Worm (Caenorhabditis elegans) whole organism, L4 larva: Measurements from ENCODE around the gene W03C9.1.

Experiments used
- F26F4.8 ChIP-seq: fragments of 200-800 bp; sonication (Bioruptor generic); conservative IDR thresholded peaks from 2 replicates; pipeline ENCODE4 v1.3.6; 2022; ENCODE audit warnings: missing genetic modification characterization, missing compliant biosample characterization
- F37D6.2 ChIP-seq: sonication (generic microtip); optimal IDR thresholded peaks from 2 replicates; lab custom pipeline; 2016; ENCODE audit warnings: mild to moderate bottlenecking, missing genetic modification characterization, missing compliant biosample characterization
- R02D3.7 ChIP-seq: fragments of 150-350 bp; sonication (generic microtip); optimal IDR thresholded peaks from 3 replicates; lab custom pipeline; 2014; ENCODE audit warnings: missing biosample characterization, missing genetic modification characterization
- T26A8.4 ChIP-seq: fragments of 200-800 bp; sonication (Bioruptor generic); IDR thresholded peaks from 2 replicates; pipeline ENCODE4 v1.3.6; 2022; ENCODE audit warnings: missing genetic modification characterization, missing compliant biosample characterization
- Y5F2A.4 ChIP-seq: fragments of 200-800 bp; sonication (Bioruptor generic); optimal IDR thresholded peaks from 2 replicates; lab custom pipeline; 2018; ENCODE audit warnings: mild to moderate bottlenecking, missing genetic modification characterization, missing compliant biosample characterization
- ZK337.2 ChIP-seq: fragments of 200-800 bp; sonication (Bioruptor generic); IDR thresholded peaks from 2 replicates; pipeline ENCODE4 v1.3.6; 2022; ENCODE audit warnings: missing genetic modification reagents, missing genetic modification characterization, missing compliant biosample characterization
- aha-1 ChIP-seq: fragments of 150-350 bp; peaks from one replicate; lab custom pipeline; 2014; ENCODE audit warnings: missing biosample characterization, missing genetic modification characterization
- ama-1 ChIP-seq: fragments of 150-350 bp; optimal IDR thresholded peaks from 2 replicates; lab custom pipeline; 2014; ENCODE audit warnings: inconsistent platforms, mixed read lengths
- arid-1 ChIP-seq: fragments of 200-800 bp; sonication (Bioruptor generic); conservative IDR thresholded peaks from 2 replicates; pipeline ENCODE4 v1.3.6; 2022; ENCODE audit warnings: missing genetic modification reagents, missing genetic modification characterization, missing compliant biosample characterization
- ceh-20 ChIP-seq: fragments of 200-800 bp; sonication (Bioruptor generic); IDR thresholded peaks from 2 replicates; pipeline ENCODE4 v1.3.6; 2022; ENCODE audit warnings: missing genetic modification reagents, missing genetic modification characterization, missing compliant biosample characterization
- ceh-28 ChIP-seq: fragments of 150-350 bp; optimal IDR thresholded peaks from 2 replicates; lab custom pipeline; 2014; ENCODE audit warnings: missing biosample characterization, missing genetic modification reagents, missing genetic modification characterization
- ces-1 ChIP-seq: fragments of 150-350 bp; sonication (generic microtip); optimal IDR thresholded peaks from 4 replicates; lab custom pipeline; 2014; ENCODE audit warnings: missing biosample characterization, missing genetic modification reagents, missing genetic modification characterization
- daf-12 ChIP-seq: fragments of 150-350 bp; optimal IDR thresholded peaks from 2 replicates; lab custom pipeline; 2014; ENCODE audit warnings: missing biosample characterization, missing genetic modification reagents, missing genetic modification characterization
- daf-16 ChIP-seq, 3 experiments: sonication (generic microtip); optimal IDR thresholded peaks; 2 replicates each; lab custom pipeline; 2016 to 2017; ENCODE audit warnings: missing genetic modification characterization in 3 of 3, missing genetic modification reagents in 3 of 3, mild to moderate bottlenecking in 2 of 3, missing compliant biosample characterization in 2 of 3, missing biosample characterization in 1 of 3, moderate library complexity in 1 of 3
- daf-19 ChIP-seq: fragments of 200-800 bp; sonication (Bioruptor generic); conservative IDR thresholded peaks from 2 replicates; pipeline ENCODE4 v1.3.6; 2022; ENCODE audit warnings: missing genetic modification characterization, missing compliant biosample characterization
- dmd-9 ChIP-seq: fragments of 200-800 bp; sonication (Bioruptor generic); IDR thresholded peaks from 2 replicates; pipeline ENCODE4 v1.3.6; 2022; ENCODE audit warnings: missing genetic modification reagents, missing genetic modification characterization, missing compliant biosample characterization
- duxl-1 ChIP-seq: sonication (generic microtip); optimal IDR thresholded peaks from 2 replicates; lab custom pipeline; 2016; ENCODE audit warnings: mild to moderate bottlenecking, missing genetic modification characterization, moderate library complexity, missing compliant biosample characterization; ENCODE audit not compliant: poor library complexity
- dve-1 ChIP-seq: sonication (generic microtip); optimal IDR thresholded peaks from 2 replicates; lab custom pipeline; 2017; ENCODE audit warnings: antibody characterized with exemption, mild to moderate bottlenecking, missing genetic modification characterization, missing compliant biosample characterization; ENCODE audit not compliant: insufficient read depth
- egl-43 ChIP-seq: fragments of 200-800 bp; sonication (Bioruptor generic); IDR thresholded peaks from 2 replicates; pipeline ENCODE4 v1.3.6; 2022; ENCODE audit warnings: missing genetic modification reagents, missing genetic modification characterization, missing compliant biosample characterization
- fos-1 ChIP-seq: fragments of 150-350 bp; optimal IDR thresholded peaks from 2 replicates; lab custom pipeline; 2014; ENCODE audit warnings: missing biosample characterization, missing genetic modification characterization
- hif-1 ChIP-seq, 2 experiments: sonication (generic microtip); optimal IDR thresholded peaks; 2 replicates each; lab custom pipeline; 2016 to 2017; ENCODE audit warnings: missing compliant biosample characterization in 2 of 2, missing genetic modification characterization in 2 of 2, missing genetic modification reagents in 2 of 2, missing genotype in 2 of 2, mild to moderate bottlenecking in 1 of 2
- hlh-11 ChIP-seq: fragments of 200-800 bp; sonication (Bioruptor generic); optimal IDR thresholded peaks from 2 replicates; lab custom pipeline; 2018; ENCODE audit warnings: mild to moderate bottlenecking, missing genetic modification characterization, missing compliant biosample characterization
- lim-7 ChIP-seq: fragments of 200-800 bp; sonication (Bioruptor generic); IDR thresholded peaks from 2 replicates; pipeline ENCODE4 v1.3.6; 2022; ENCODE audit warnings: missing genetic modification characterization, missing compliant biosample characterization
- lin-1 ChIP-seq: fragments of 200-800 bp; sonication (Bioruptor generic); IDR thresholded peaks from 2 replicates; pipeline ENCODE4 v1.3.6; 2022; ENCODE audit warnings: missing genetic modification reagents, missing genetic modification characterization, missing compliant biosample characterization
- lin-15B ChIP-seq: fragments of 150-350 bp; sonication (generic microtip); optimal IDR thresholded peaks from 3 replicates; lab custom pipeline; 2014; ENCODE audit warnings: missing biosample characterization, missing genetic modification characterization
- lin-29 ChIP-seq: fragments of 200-800 bp; sonication (Bioruptor generic); IDR thresholded peaks from 2 replicates; pipeline ENCODE4 v1.3.6; 2022; ENCODE audit warnings: missing genetic modification reagents, missing genetic modification characterization, missing compliant biosample characterization
- lin-38 ChIP-seq: fragments of 200-800 bp; sonication (Bioruptor generic); IDR thresholded peaks from 2 replicates; pipeline ENCODE4 v1.3.6; 2022; ENCODE audit warnings: missing genetic modification reagents, missing genetic modification characterization, missing compliant biosample characterization
- lsy-2 ChIP-seq, 2 experiments: fragments of 150-350 bp in 1 of 2; sonication (generic microtip) in 1 of 2; optimal IDR thresholded peaks; 2 replicates each; lab custom pipeline; 2014 to 2017; ENCODE audit warnings: missing biosample characterization in 2 of 2, missing genetic modification characterization in 2 of 2
- madf-9 ChIP-seq: fragments of 200-800 bp; sonication (Bioruptor generic); conservative IDR thresholded peaks from 2 replicates; pipeline ENCODE4 v1.3.6; 2022; ENCODE audit warnings: missing genetic modification reagents, missing genetic modification characterization, missing compliant biosample characterization
- mdt-29 ChIP-seq: fragments of 200-800 bp; sonication (Bioruptor generic); IDR thresholded peaks from 2 replicates; pipeline ENCODE4 v1.3.6; 2022; ENCODE audit warnings: missing genetic modification reagents, missing genetic modification characterization, missing compliant biosample characterization
- mep-1 ChIP-seq: fragments of 150-350 bp; sonication (generic microtip); optimal IDR thresholded peaks from 3 replicates; lab custom pipeline; 2014; ENCODE audit warnings: missing biosample characterization, missing genetic modification characterization
- mes-2 ChIP-seq: sonication (generic microtip); optimal IDR thresholded peaks from 2 replicates; lab custom pipeline; 2016; ENCODE audit warnings: missing genotype, mild to moderate bottlenecking, missing genetic modification characterization, missing compliant biosample characterization; ENCODE audit not compliant: poor library complexity, severe bottlenecking
- mxl-2 ChIP-seq: fragments of 200-800 bp; sonication (Bioruptor generic); conservative IDR thresholded peaks from 2 replicates; pipeline ENCODE4 v1.3.6; 2022; ENCODE audit warnings: missing genetic modification reagents, missing genetic modification characterization, missing compliant biosample characterization
- nhr-10 ChIP-seq: fragments of 150-350 bp; optimal IDR thresholded peaks from 2 replicates; lab custom pipeline; 2014; ENCODE audit warnings: missing biosample characterization, missing genetic modification characterization
- nhr-237 ChIP-seq: sonication (generic microtip); optimal IDR thresholded peaks from 2 replicates; lab custom pipeline; 2017; ENCODE audit warnings: missing biosample characterization, missing genetic modification characterization
- nhr-41 ChIP-seq: fragments of 200-800 bp; sonication (Bioruptor generic); IDR thresholded peaks from 2 replicates; pipeline ENCODE4 v1.3.6; 2022; ENCODE audit warnings: missing genetic modification reagents, missing genetic modification characterization, missing compliant biosample characterization
- nhr-48 ChIP-seq: sonication (generic microtip); optimal IDR thresholded peaks from 2 replicates; lab custom pipeline; 2016; ENCODE audit warnings: mild to moderate bottlenecking, missing genetic modification characterization, missing compliant biosample characterization
- pha-4 ChIP-seq, 2 experiments: fragments of 150-350 bp in 1 of 2; fragments of 200-800 bp in 1 of 2; sonication (Bioruptor generic) in 1 of 2; IDR thresholded peaks in 1 of 2; optimal IDR thresholded peaks in 1 of 2; 2 replicates each; pipeline versions ENCODE4 v1.3.6 to Lab custom; 2014 to 2022; ENCODE audit warnings: missing genetic modification characterization in 2 of 2, missing genetic modification reagents in 2 of 2, missing biosample characterization in 1 of 2, missing compliant biosample characterization in 1 of 2
- php-3 ChIP-seq: fragments of 200-800 bp; sonication (Bioruptor generic); IDR thresholded peaks from 2 replicates; pipeline ENCODE4 v1.3.6; 2022; ENCODE audit warnings: missing genetic modification reagents, missing genetic modification characterization, missing compliant biosample characterization
- pqm-1 ChIP-seq: sonication (generic microtip); optimal IDR thresholded peaks from 2 replicates; lab custom pipeline; 2017; ENCODE audit warnings: missing biosample characterization, missing genetic modification characterization
- saeg-2 ChIP-seq: fragments of 200-800 bp; sonication (Bioruptor generic); IDR thresholded peaks from 2 replicates; pipeline ENCODE4 v1.3.6; 2022; ENCODE audit warnings: missing genetic modification reagents, missing genetic modification characterization, missing compliant biosample characterization
- set-16 ChIP-seq: fragments of 200-800 bp; sonication (Bioruptor generic); IDR thresholded peaks from 2 replicates; pipeline ENCODE4 v1.3.6; 2022; ENCODE audit warnings: missing genetic modification reagents, missing genetic modification characterization, missing compliant biosample characterization
- skn-1 ChIP-seq: fragments of 150-350 bp; optimal IDR thresholded peaks from 2 replicates; lab custom pipeline; 2014; ENCODE audit warnings: missing biosample characterization, missing genetic modification characterization
- snpc-4 ChIP-seq: fragments of 150-350 bp; optimal IDR thresholded peaks from 2 replicates; lab custom pipeline; 2014; ENCODE audit warnings: missing biosample characterization, missing genetic modification characterization
- tag-97 ChIP-seq: fragments of 200-800 bp; sonication (Bioruptor generic); IDR thresholded peaks from 2 replicates; pipeline ENCODE4 v1.3.6; 2022; ENCODE audit warnings: missing genetic modification characterization, missing compliant biosample characterization
- tra-1 ChIP-seq: fragments of 200-800 bp; sonication (Bioruptor generic); IDR thresholded peaks from 2 replicates; pipeline ENCODE4 v1.3.6; 2022; ENCODE audit warnings: missing genetic modification reagents, missing genetic modification characterization, missing compliant biosample characterization
- unc-130 ChIP-seq: sonication (generic microtip); optimal IDR thresholded peaks from 2 replicates; lab custom pipeline; 2016; ENCODE audit warnings: missing genetic modification reagents, missing genetic modification characterization, missing compliant biosample characterization
- unc-62 ChIP-seq, 3 experiments: fragments of 150-350 bp in 1 of 3; sonication (generic microtip); optimal IDR thresholded peaks in 2 of 3; peaks in 1 of 3; 1 replicate in 1 of 3; 2 replicates in 2 of 3; lab custom pipeline; 2014 to 2017; ENCODE audit warnings: missing biosample characterization in 3 of 3, missing genetic modification characterization in 3 of 3, missing genetic modification reagents in 3 of 3, missing genotype in 1 of 3
- zfp-2 ChIP-seq: sonication (generic microtip); optimal IDR thresholded peaks from 2 replicates; lab custom pipeline; 2016; ENCODE audit warnings: mild to moderate bottlenecking, missing genetic modification characterization, missing compliant biosample characterization

The W03C9.1 gene

DNA sequence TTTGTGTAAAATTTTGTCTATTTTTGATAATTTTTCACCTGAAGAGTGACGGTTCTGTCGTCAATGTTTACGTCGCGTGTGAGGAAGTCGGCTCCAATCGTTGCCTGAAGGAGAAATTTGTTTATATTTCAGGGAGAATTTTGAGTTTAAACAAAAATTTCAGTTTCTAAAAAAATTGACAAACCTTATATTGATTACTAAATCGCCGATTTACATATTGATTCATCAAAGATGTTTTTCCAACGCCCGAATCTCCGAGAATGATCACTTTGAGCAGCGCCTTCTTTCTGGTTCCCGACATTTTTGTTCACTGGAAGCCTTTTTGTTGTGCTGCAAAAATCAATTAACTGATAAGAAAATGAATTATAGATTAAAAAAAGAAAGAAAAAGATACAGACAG lies 4.7 kb upstream of the W03C9.1 start, which contains the start of gene rab-7 (continued):
- no peak for TF ChIP-seq zfp-2 (tag; lab: Kevin White, UChicago)
- no peak for TF ChIP-seq nhr-10 (tag; lab: Kevin White, UChicago)
- TF ChIP-seq daf-12 (tag; lab: Kevin White, UChicago): no peak
- TF ChIP-seq R02D3.7 (tag; lab: Kevin White, UChicago): no peak
- TF ChIP-seq daf-16 (GFP tag; optimal IDR thresholded peaks at IDR 0.05; lab: Kevin White, UChicago): no peak
- peak; percentile 41 for TF ChIP-seq daf-16 (tag; optimal IDR thresholded peaks at IDR 0.05; lab: Kevin White, UChicago)
- no peak for TF ChIP-seq hif-1 (tag; optimal IDR thresholded peaks at IDR 0.05; lab: Kevin White, UChicago)
- no peak for TF ChIP-seq tag-97 (GFP tag; lab: Robert Waterston, UW)
- peak; percentile 58 for TF ChIP-seq dve-1 (tag; lab: Kevin White, UChicago)
- TF ChIP-seq ceh-28 (tag; lab: Kevin White, UChicago): no peak
- no peak for TF ChIP-seq snpc-4
- TF ChIP-seq pqm-1 (tag; lab: Kevin White, UChicago): no peak
- no peak for TF ChIP-seq saeg-2
- TF ChIP-seq ceh-20 (GFP tag; lab: Robert Waterston, UW): no peak
- no peak for TF ChIP-seq lin-1 (GFP tag; lab: Robert Waterston, UW)
- TF ChIP-seq Y5F2A.4: no peak
- no peak for TF ChIP-seq F37D6.2 (tag; lab: Kevin White, UChicago)
- TF ChIP-seq mep-1 (tag; lab: Kevin White, UChicago): no peak
- TF ChIP-seq unc-130: no peak
- no peak for TF ChIP-seq duxl-1 (tag; lab: Kevin White, UChicago)
- TF ChIP-seq set-16 (GFP tag; lab: Robert Waterston, UW): no peak
- no peak for TF ChIP-seq mes-2 (tag; lab: Kevin White, UChicago)
- no peak for TF ChIP-seq nhr-237 (tag; lab: Kevin White, UChicago)
- TF ChIP-seq daf-19 (GFP tag; lab: Robert Waterston, UW): no peak
- TF ChIP-seq nhr-41 (GFP tag; lab: Robert Waterston, UW): no peak
- no peak for TF ChIP-seq php-3 (GFP tag; lab: Robert Waterston, UW)
- no peak for TF ChIP-seq nhr-48 (tag; lab: Kevin White, UChicago)
- no peak for TF ChIP-seq mdt-29 (GFP tag; lab: Robert Waterston, UW)
- no peak for TF ChIP-seq lin-15B (tag; lab: Kevin White, UChicago)
- TF ChIP-seq pha-4 (GFP tag; IDR thresholded peaks at IDR 0.05; lab: Robert Waterston, UW): no peak; the same call in 1 of the 2 replicates
- no peak for TF ChIP-seq pha-4 (tag; optimal IDR thresholded peaks at IDR 0.05; lab: Kevin White, UChicago)
- no peak for TF ChIP-seq ces-1 (GFP tag; lab: Kevin White, UChicago)
- TF ChIP-seq lin-29 (GFP tag; lab: Robert Waterston, UW): no peak
- TF ChIP-seq T26A8.4 (GFP tag; lab: Robert Waterston, UW): no peak
- no peak for TF ChIP-seq tra-1 (GFP tag; lab: Robert Waterston, UW)
- no peak for TF ChIP-seq lim-7 (GFP tag; lab: Robert Waterston, UW)
- no peak for TF ChIP-seq dmd-9 (GFP tag; lab: Robert Waterston, UW)
- TF ChIP-seq mxl-2 (GFP tag; lab: Robert Waterston, UW): no peak
- no peak for TF ChIP-seq fos-1 (tag; lab: Kevin White, UChicago)
- no peak for TF ChIP-seq madf-9 (GFP tag; lab: Robert Waterston, UW)
- TF ChIP-seq skn-1 (tag; lab: Kevin White, UChicago): no peak

DNA sequence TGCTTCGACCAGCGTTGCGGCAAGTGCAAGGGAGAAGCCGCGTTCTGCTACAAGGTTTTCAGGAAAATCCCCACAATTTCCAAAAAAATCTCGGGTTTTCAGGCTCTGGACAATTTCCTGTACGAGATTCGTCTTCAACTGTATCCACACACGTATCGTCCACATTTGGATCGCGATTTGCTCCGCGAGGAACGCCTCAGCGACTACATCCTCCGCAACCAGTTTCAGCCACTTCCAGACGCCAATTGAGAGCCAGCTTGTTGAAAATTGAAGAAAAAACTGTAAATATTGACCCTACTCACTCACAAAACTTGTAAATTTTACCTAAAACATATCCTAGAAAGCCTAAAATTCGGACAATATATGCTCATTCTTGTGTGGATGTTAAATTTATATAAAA lies 2.9 kb upstream of the W03C9.1 start:
- TF ChIP-seq hlh-11 (tag; lab: Kevin White, UChicago) (peak; percentile 2), egl-43 (GFP tag; lab: Robert Waterston, UW) (0 out of 2 replicates have a peak, but pooled peaks have one; percentile 38), lsy-2 (tag; optimal IDR thresholded peaks at IDR 0.05; lab: Kevin White, UChicago) (no peak), aha-1 (tag; lab: Kevin White, UChicago) (peak; percentile 81), lin-38 (peak; percentile 14; the same call in 1 of the 2 replicates), lin-1 (GFP tag; lab: Robert Waterston, UW) (peak; percentile 32; the same call in 1 of the 2 replicates), duxl-1 (tag; lab: Kevin White, UChicago) (no peak), F26F4.8 (GFP tag; lab: Robert Waterston, UW) (0 out of 2 replicates have a peak, but pooled peaks have one; percentile 51), arid-1 (GFP tag; lab: Robert Waterston, UW) (peak; percentile 70; the same call in 1 of the 2 replicates), ceh-28 (tag; lab: Kevin White, UChicago) (no peak), ama-1 (lab: Kevin White, UChicago) (peak; percentile 87), ZK337.2 (GFP tag; lab: Robert Waterston, UW) (no peak), unc-62 (GFP tag; optimal IDR thresholded peaks at IDR 0.05 in 1 of 2; lab: Kevin White, UChicago) (peak in 1 of 2 experiments; percentile 72), unc-62 (tag; optimal IDR thresholded peaks at IDR 0.05; lab: Kevin White, UChicago) (no peak)
